Fruit fly (Drosophila melanogaster): Measurements from ENCODE around the gene CG18273.

Gene CG18273

dm6 chrX:497425-497824, 10.0 kb upstream of the CG18273 start:
- no peak for TF ChIP-seq Rel (GFP tag; optimal IDR thresholded peaks at IDR 0.05)
- peak; percentile 97 for TF ChIP-seq Rel (tag; optimal IDR thresholded peaks at IDR 0.05)
- TF ChIP-seq dl (GFP tag; optimal IDR thresholded peaks at IDR 0.05; ENCODE audit: insufficient read depth in 1 of 2, partially characterized antibody in 2 of 2): peak in 1 of 2 experiments; percentile 19
- no peak for TF ChIP-seq GATAd (GFP tag; optimal IDR thresholded peaks at IDR 0.05)
- no peak for TF ChIP-seq N (GFP tag; optimal IDR thresholded peaks at IDR 0.05)
- TF ChIP-seq Dfd (GFP tag; optimal IDR thresholded peaks at IDR 0.05): no peak

- no peak for TF ChIP-seq Hr78 (GFP tag; optimal IDR thresholded peaks at IDR 0.05)
- no peak for TF ChIP-seq Rel (GFP tag; optimal IDR thresholded peaks at IDR 0.05)
- peak; percentile 53 for TF ChIP-seq Rel (tag; optimal IDR thresholded peaks at IDR 0.05)
Measured at dm6 chrX:496326-496725, 8.9 kb upstream of the CG18273 start, which contains the start of gene svr. Gene svr (plus strand): TSS chrX:496446.

DNA sequence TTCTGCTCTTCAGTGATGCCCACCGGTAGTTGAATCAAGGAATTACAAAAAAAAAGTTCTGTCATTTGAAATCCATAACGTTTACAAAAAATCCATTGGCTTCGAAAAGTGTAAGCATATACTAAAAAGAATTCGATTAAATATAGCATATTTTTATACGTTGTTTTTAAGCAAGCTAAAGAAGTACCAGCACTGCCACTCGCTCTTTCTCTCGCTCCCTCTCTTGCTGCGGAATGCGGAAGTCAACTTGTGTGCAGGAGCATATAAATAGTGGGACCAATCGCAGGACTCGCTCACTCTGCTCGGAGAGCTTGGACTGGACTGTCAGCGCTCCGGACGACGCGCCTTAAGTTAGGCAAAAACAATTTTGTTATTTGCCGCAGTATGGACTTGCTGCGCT, 7.2 kb upstream of the CG18273 start, which contains the start of gene CG17778:
Gene CG17778 (plus strand): TSS at position 8 of the 400 bp plus-strand sequence.
- TF ChIP-seq N (GFP tag; optimal IDR thresholded peaks at IDR 0.05) (peak; percentile 50), HLH106 (tag; optimal IDR thresholded peaks at IDR 0.05) (no peak)

dm6 chrX:494191-494554, 6.8 kb upstream of the CG18273 start:
- no peak for TF ChIP-seq sv (GFP tag; optimal IDR thresholded peaks at IDR 0.05)
- TF ChIP-seq Myc (optimal IDR thresholded peaks at IDR 0.05): peak; percentile 14
- TF ChIP-seq ey (GFP tag; optimal IDR thresholded peaks at IDR 0.05): no peak
- peak; percentile 45 for TF ChIP-seq Dif (GFP tag; optimal IDR thresholded peaks at IDR 0.05; ENCODE audit: partially characterized antibody)

DNA sequence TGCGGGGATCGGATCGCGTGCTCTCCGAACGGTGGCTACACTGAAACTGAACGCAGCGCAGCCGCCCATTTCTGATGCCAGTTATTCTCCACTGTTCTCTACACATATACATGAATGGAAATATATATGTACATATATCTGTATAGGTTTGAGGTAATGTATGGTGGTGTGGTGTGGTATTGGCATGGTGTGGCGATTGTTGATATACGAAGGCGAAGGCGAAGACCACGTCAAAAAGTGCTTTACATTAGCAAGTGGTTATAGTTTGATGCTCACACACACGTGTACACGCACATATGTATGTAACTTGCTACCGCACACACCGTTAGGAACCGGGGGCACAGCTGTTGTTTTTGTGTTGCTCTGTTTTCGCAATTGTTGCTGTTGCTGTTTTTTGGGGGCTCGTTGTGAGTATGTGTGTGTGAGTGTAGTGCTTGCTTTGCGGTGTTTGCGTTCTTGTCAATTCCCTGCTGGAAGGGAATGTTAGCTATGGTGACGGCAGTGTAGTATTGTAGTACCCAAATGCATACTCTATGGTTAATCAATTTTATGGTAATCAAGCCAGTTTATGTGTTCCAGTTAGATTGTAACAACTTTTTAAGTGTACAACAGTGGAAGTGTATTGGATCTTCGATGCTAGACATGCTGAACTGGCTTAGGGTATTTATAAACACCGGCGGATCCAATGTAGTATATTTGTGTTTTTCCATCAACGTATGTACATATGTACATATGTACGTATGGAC, 6.2 kb upstream of the CG18273 start, which contains the start of gene CG17896:
Gene CG17896 (minus strand): TSS at position 51 of the 746 bp plus-strand sequence.
- TF ChIP-seq br (GFP tag; optimal IDR thresholded peaks at IDR 0.05) (peak; percentile 98), sv (GFP tag; optimal IDR thresholded peaks at IDR 0.05) (peak; percentile 94), CG9705 (GFP tag; optimal IDR thresholded peaks at IDR 0.05) (peak; percentile 67), ey (GFP tag; optimal IDR thresholded peaks at IDR 0.05) (peak; percentile 99), Sp1 (GFP tag; optimal IDR thresholded peaks at IDR 0.05) (peak; percentile 95), CrebA (GFP tag; optimal IDR thresholded peaks at IDR 0.05; ENCODE audit: borderline replicate concordance) (no peak), jim (GFP tag; optimal IDR thresholded peaks at IDR 0.05) (no peak), HLH106 (tag; optimal IDR thresholded peaks at IDR 0.05) (peak; percentile 96), GATAd (GFP tag; optimal IDR thresholded peaks at IDR 0.05) (no peak), Rel (GFP tag; optimal IDR thresholded peaks at IDR 0.05) (peak; percentile 86), Rel (tag; optimal IDR thresholded peaks at IDR 0.05) (peak; percentile 61), dl (GFP tag; optimal IDR thresholded peaks at IDR 0.05; ENCODE audit: insufficient read depth in 1 of 2, partially characterized antibody in 2 of 2) (no peak), Hr83 (GFP tag; optimal IDR thresholded peaks at IDR 0.05; ENCODE audit: poor library complexity, severe bottlenecking) (peak; percentile 61), Jra (GFP tag; optimal IDR thresholded peaks at IDR 0.05) (peak; percentile 83), Myc (optimal IDR thresholded peaks at IDR 0.05) (no peak), rgr (GFP tag; optimal IDR thresholded peaks at IDR 0.05) (peak; percentile 98), Dfd (GFP tag; optimal IDR thresholded peaks at IDR 0.05) (no peak), OdsH (GFP tag; optimal IDR thresholded peaks at IDR 0.05) (peak; percentile 98), usp (GFP tag; optimal IDR thresholded peaks at IDR 0.05) (no peak), Abd-B (GFP tag; optimal IDR thresholded peaks at IDR 0.05) (no peak), foxo (GFP tag; optimal IDR thresholded peaks at IDR 0.05) (peak; percentile 95 to 99), woc (GFP tag; optimal IDR thresholded peaks at IDR 0.05) (peak; percentile 99), Vsx2 (GFP tag; optimal IDR thresholded peaks at IDR 0.05; ENCODE audit: partially characterized antibody) (no peak), Hnf4 (GFP tag; optimal IDR thresholded peaks at IDR 0.05) (peak; percentile 97), pan (optimal IDR thresholded peaks at IDR 0.05) (no peak), Mio (GFP tag; optimal IDR thresholded peaks at IDR 0.05) (peak; percentile 84), dsf (GFP tag; optimal IDR thresholded peaks at IDR 0.05; ENCODE audit: borderline replicate concordance) (no peak), CG32264 (GFP tag; optimal IDR thresholded peaks at IDR 0.05) (peak; percentile 96), Dif (GFP tag; optimal IDR thresholded peaks at IDR 0.05; ENCODE audit: partially characterized antibody) (no peak), fru (GFP tag; optimal IDR thresholded peaks at IDR 0.05) (peak; percentile 98), psq (GFP tag; optimal IDR thresholded peaks at IDR 0.05) (peak; percentile 95), sage (GFP tag; optimal IDR thresholded peaks at IDR 0.05) (no peak), dmrt93B (GFP tag; optimal IDR thresholded peaks at IDR 0.05) (peak; percentile 95), brk (GFP tag; optimal IDR thresholded peaks at IDR 0.05) (no peak), lola (GFP tag; optimal IDR thresholded peaks at IDR 0.05) (no peak), N (GFP tag; optimal IDR thresholded peaks at IDR 0.05) (peak; percentile 10), h (GFP tag; optimal IDR thresholded peaks at IDR 0.05) (peak; percentile 99), Hr78 (GFP tag; optimal IDR thresholded peaks at IDR 0.05) (no peak), tai (GFP tag; optimal IDR thresholded peaks at IDR 0.05) (no peak)

Measured in whole organism, wandering third instar larva.